Fruit fly (Drosophila melanogaster) whole organism: ENCODE data around the gene Pomp.
A peak's percentile ranks its signal among the peaks of the same experiment; 100 is the strongest.

Source experiments
- CG8478 ChIP-seq: fragments of >200 bp; optimal IDR thresholded peaks from 2 replicates; lab custom pipeline; 2018; ENCODE audit warnings: inconsistent platforms
- Dll ChIP-seq: fragments of >200 bp; optimal IDR thresholded peaks from 2 replicates; lab custom pipeline; 2017
- EcR ChIP-seq, 2 experiments: fragments of >200 bp; optimal IDR thresholded peaks; 2 replicates each; lab custom pipeline; 2017; ENCODE audit warnings: missing biosample characterization in 2 of 2, missing genetic modification characterization in 2 of 2, missing genetic modification reagents in 2 of 2
- pan ChIP-seq: fragments of >200 bp; optimal IDR thresholded peaks from 2 replicates; lab custom pipeline; 2017
- psq ChIP-seq: fragments of >200 bp; optimal IDR thresholded peaks from 2 replicates; lab custom pipeline; 2017
- usp ChIP-seq: fragments of >200 bp; optimal IDR thresholded peaks from 2 replicates; lab custom pipeline; 2017; ENCODE audit warnings: missing biosample characterization, missing genetic modification characterization, mixed read lengths

Gene Pomp

dm6 chr2L:20773453-20774054 is 13.9 kb upstream of the Pomp start:
- no peak for TF ChIP-seq usp (GFP tag; lab: Kevin White, UChicago)

dm6 chr2L:20774464-20774863 is 13.0 kb upstream of the Pomp start:
- TF ChIP-seq usp (GFP tag; lab: Kevin White, UChicago) (no peak), pan (lab: Kevin White, UChicago) (no peak), Dll (lab: Kevin White, UChicago) (no peak), psq (no peak), EcR (GFP tag; optimal IDR thresholded peaks at IDR 0.05; lab: Kevin White, UChicago) (no peak), CG8478 (no peak)

dm6 chr2L:20775941-20776340 is 11.5 kb upstream of the Pomp start:
- TF ChIP-seq EcR (GFP tag; optimal IDR thresholded peaks at IDR 0.05; lab: Kevin White, UChicago) (no peak), psq (no peak), pan (lab: Kevin White, UChicago) (no peak), CG8478 (no peak), usp (GFP tag; lab: Kevin White, UChicago) (no peak), Dll (lab: Kevin White, UChicago) (no peak)

dm6 chr2L:20776940-20777502 is 10.4 kb upstream of the Pomp start:
- no peak for TF ChIP-seq CG8478
- no peak for TF ChIP-seq Dll (lab: Kevin White, UChicago)
- TF ChIP-seq usp (GFP tag; lab: Kevin White, UChicago): no peak
- no peak for TF ChIP-seq EcR (GFP tag; optimal IDR thresholded peaks at IDR 0.05; lab: Kevin White, UChicago)
- no peak for TF ChIP-seq psq
- TF ChIP-seq pan (lab: Kevin White, UChicago): no peak

- TF ChIP-seq Dll (lab: Kevin White, UChicago) (no peak), EcR (GFP tag; optimal IDR thresholded peaks at IDR 0.05; lab: Kevin White, UChicago) (no peak), pan (lab: Kevin White, UChicago) (no peak), psq (no peak), CG8478 (no peak), usp (GFP tag; lab: Kevin White, UChicago) (no peak)
Measured at dm6 chr2L:20778380-20778779, 9.1 kb upstream of the Pomp start.

- no peak for TF ChIP-seq usp (GFP tag; lab: Kevin White, UChicago)
- no peak for TF ChIP-seq EcR (GFP tag; optimal IDR thresholded peaks at IDR 0.05; lab: Kevin White, UChicago)
- no peak for TF ChIP-seq CG8478
- TF ChIP-seq pan (lab: Kevin White, UChicago): no peak
- TF ChIP-seq psq: no peak
- TF ChIP-seq Dll (lab: Kevin White, UChicago): no peak
Measured at dm6 chr2L:20780768-20781167, 6.7 kb upstream of the Pomp start.

dm6 chr2L:20783044-20783443 is 4.4 kb upstream of the Pomp start:
- TF ChIP-seq usp (GFP tag; lab: Kevin White, UChicago) (no peak), Dll (lab: Kevin White, UChicago) (peak; percentile 55)

dm6 chr2L:20783908-20784307 is 3.5 kb upstream of the Pomp start:
- TF ChIP-seq psq: no peak
- TF ChIP-seq CG8478: no peak
- TF ChIP-seq Dll (lab: Kevin White, UChicago): no peak
- TF ChIP-seq usp (GFP tag; lab: Kevin White, UChicago): no peak
- no peak for TF ChIP-seq pan (lab: Kevin White, UChicago)
- no peak for TF ChIP-seq EcR (GFP tag; optimal IDR thresholded peaks at IDR 0.05; lab: Kevin White, UChicago)

- TF ChIP-seq EcR (GFP tag; optimal IDR thresholded peaks at IDR 0.05; lab: Kevin White, UChicago) (no peak), CG8478 (no peak), pan (lab: Kevin White, UChicago) (no peak), usp (GFP tag; lab: Kevin White, UChicago) (no peak), psq (no peak), Dll (lab: Kevin White, UChicago) (no peak)
Measured at dm6 chr2L:20785333-20785732, 2.1 kb upstream of the Pomp start.

- no peak for TF ChIP-seq psq
- no peak for TF ChIP-seq Dll (lab: Kevin White, UChicago)
- no peak for TF ChIP-seq CG8478
- no peak for TF ChIP-seq usp (GFP tag; lab: Kevin White, UChicago)
- TF ChIP-seq EcR (GFP tag; optimal IDR thresholded peaks at IDR 0.05; lab: Kevin White, UChicago): no peak
- no peak for TF ChIP-seq pan (lab: Kevin White, UChicago)
Measured at dm6 chr2L:20788050-20788449, 594 bp downstream of the Pomp start.

- TF ChIP-seq pan (lab: Kevin White, UChicago): no peak
- TF ChIP-seq CG8478: no peak
- no peak for TF ChIP-seq Dll (lab: Kevin White, UChicago)
- no peak for TF ChIP-seq usp (GFP tag; lab: Kevin White, UChicago)
- TF ChIP-seq EcR (GFP tag; optimal IDR thresholded peaks at IDR 0.05; lab: Kevin White, UChicago): no peak
- no peak for TF ChIP-seq psq
Measured at dm6 chr2L:20792521-20792920, 5.1 kb downstream of the Pomp start.

dm6 chr2L:20792988-20793544 is 5.6 kb downstream of the Pomp start:
- no peak for TF ChIP-seq Dll (lab: Kevin White, UChicago)
- TF ChIP-seq CG8478: no peak
- TF ChIP-seq EcR (GFP tag; optimal IDR thresholded peaks at IDR 0.05; lab: Kevin White, UChicago): no peak
- no peak for TF ChIP-seq psq
- TF ChIP-seq usp (GFP tag; lab: Kevin White, UChicago): no peak
- TF ChIP-seq pan (lab: Kevin White, UChicago): no peak
